Worm (Caenorhabditis elegans): ENCODE results near the gene twk-6.

DNA sequence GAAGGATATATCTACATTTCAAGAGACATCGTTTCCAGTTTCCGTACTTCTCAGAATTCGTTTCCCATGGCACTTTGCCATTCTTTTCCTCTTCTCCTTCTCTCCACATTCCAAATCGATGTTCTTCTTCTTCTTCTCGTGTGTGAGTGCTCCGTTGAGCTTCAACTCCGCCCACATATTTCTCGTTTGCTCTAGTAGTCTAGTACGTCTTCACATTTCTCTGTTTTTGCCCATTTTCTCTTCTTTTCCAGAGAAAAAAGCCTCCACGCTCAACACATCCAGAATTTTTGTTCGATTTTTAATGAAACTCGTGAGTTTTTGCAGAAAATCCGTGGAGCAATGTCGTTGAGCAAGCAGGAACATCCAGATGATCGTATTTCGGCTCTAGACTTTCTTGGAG, 33.8 kb upstream of the twk-6 start, which contains the start of gene T04A8.18:
- TF ChIP-seq ztf-29 (GFP tag; IDR thresholded peaks at IDR 0.05): no peak
- no peak for TF ChIP-seq flt-1 (GFP tag; IDR thresholded peaks at IDR 0.05)
- TF ChIP-seq med-1 (GFP tag; optimal IDR thresholded peaks at IDR 0.05; ENCODE audit: insufficient read depth): no peak
- no peak for TF ChIP-seq T22C8.4 (GFP tag; IDR thresholded peaks at IDR 0.05)
- no peak for TF ChIP-seq tab-1 (GFP tag; IDR thresholded peaks at IDR 0.05)
- no peak for TF ChIP-seq ref-1 (GFP tag; conservative IDR thresholded peaks at IDR 0.05)
- TF ChIP-seq klf-2 (GFP tag; conservative IDR thresholded peaks at IDR 0.05): no peak
- TF ChIP-seq cog-1 (tag; optimal IDR thresholded peaks at IDR 0.05): no peak
